Fruit fly (Drosophila melanogaster): ENCODE results near the gene CG7299.
A peak's percentile ranks its signal among the peaks of the same experiment; 100 is the strongest.

CG7299 gene

dm6 chr2L:10661490-10662240, 22.5 kb downstream of the CG7299 start, which contains the start of gene CG31871 (continued):
- TF ChIP-seq CG6808 (GFP tag; optimal IDR thresholded peaks at IDR 0.05): peak; percentile 31
- no peak for TF ChIP-seq Sox14 (GFP tag; optimal IDR thresholded peaks at IDR 0.05)
- TF ChIP-seq achi (GFP tag; optimal IDR thresholded peaks at IDR 0.05): peak; percentile 80
- TF ChIP-seq Blimp-1 (GFP tag; optimal IDR thresholded peaks at IDR 0.05): peak; percentile 29
- TF ChIP-seq CG10631 (GFP tag; optimal IDR thresholded peaks at IDR 0.05): peak; percentile 77
- peak; percentile 18 for TF ChIP-seq fd59A (GFP tag; optimal IDR thresholded peaks at IDR 0.05)
- TF ChIP-seq vri (GFP tag; optimal IDR thresholded peaks at IDR 0.05): no peak
- TF ChIP-seq Ets21C (GFP tag; optimal IDR thresholded peaks at IDR 0.05): no peak
- no peak for TF ChIP-seq lz (GFP tag; optimal IDR thresholded peaks at IDR 0.05)
- TF ChIP-seq Eip75B (GFP tag; optimal IDR thresholded peaks at IDR 0.05): peak; percentile 50
- TF ChIP-seq CG8319 (GFP tag; optimal IDR thresholded peaks at IDR 0.05): no peak
- peak; percentile 76 for TF ChIP-seq Ets96B (tag; optimal IDR thresholded peaks at IDR 0.05)
- TF ChIP-seq fd85E (GFP tag; optimal IDR thresholded peaks at IDR 0.05): no peak
- TF ChIP-seq Sox15 (GFP tag; optimal IDR thresholded peaks at IDR 0.05): no peak
- TF ChIP-seq Eip78C (GFP tag): peak; percentile 88
- peak; percentile 9 to 39 for TF ChIP-seq ss (GFP tag; optimal IDR thresholded peaks at IDR 0.05)

- no peak for TF ChIP-seq Hr4 (GFP tag; optimal IDR thresholded peaks at IDR 0.05)
- TF ChIP-seq CG15336 (GFP tag; IDR thresholded peaks at IDR 0.05): no peak
- TF ChIP-seq cyc (GFP tag; optimal IDR thresholded peaks at IDR 0.05): no peak
- TF ChIP-seq Eip78C (GFP tag): no peak
- TF ChIP-seq CG16779 (tag; optimal IDR thresholded peaks at IDR 0.05): no peak
- TF ChIP-seq fd85E (GFP tag; optimal IDR thresholded peaks at IDR 0.05): no peak
- TF ChIP-seq CG10631 (GFP tag; optimal IDR thresholded peaks at IDR 0.05): no peak
- TF ChIP-seq achi (GFP tag; optimal IDR thresholded peaks at IDR 0.05): no peak
- no peak for TF ChIP-seq Smox (GFP tag; optimal IDR thresholded peaks at IDR 0.05)
- TF ChIP-seq eg (GFP tag; IDR thresholded peaks at IDR 0.05): no peak
- TF ChIP-seq CG3032 (tag; optimal IDR thresholded peaks at IDR 0.05): no peak
- TF ChIP-seq Eip75B (GFP tag; optimal IDR thresholded peaks at IDR 0.05): no peak
- TF ChIP-seq fkh (GFP tag; optimal IDR thresholded peaks at IDR 0.05): no peak
- TF ChIP-seq dsx (GFP tag; optimal IDR thresholded peaks at IDR 0.05; ENCODE audit: poor library complexity, severe bottlenecking): no peak
- TF ChIP-seq ss (GFP tag; optimal IDR thresholded peaks at IDR 0.05): no peak
These were observed 26.2 kb downstream of the CG7299 start, which contains the start of gene CG45690 for dm6 chr2L:10657981-10658380. TSS of gene CG45690 (plus strand) at chr2L:10658281.

- TF ChIP-seq lz (GFP tag; optimal IDR thresholded peaks at IDR 0.05) (no peak), achi (GFP tag; optimal IDR thresholded peaks at IDR 0.05) (no peak)
These were observed 29.7 kb downstream of the CG7299 start for dm6 chr2L:10654520-10654919.

- TF ChIP-seq Eip93F (GFP tag; optimal IDR thresholded peaks at IDR 0.05): no peak
- TF ChIP-seq CG3032 (tag; optimal IDR thresholded peaks at IDR 0.05): no peak
- no peak for TF ChIP-seq vri (GFP tag; optimal IDR thresholded peaks at IDR 0.05)
- no peak for TF ChIP-seq CG3919 (GFP tag; optimal IDR thresholded peaks at IDR 0.05)
- TF ChIP-seq Sox15 (GFP tag; optimal IDR thresholded peaks at IDR 0.05): no peak
- no peak for TF ChIP-seq CG4318 (GFP tag; optimal IDR thresholded peaks at IDR 0.05)
- TF ChIP-seq salr (GFP tag; optimal IDR thresholded peaks at IDR 0.05): no peak
- TF ChIP-seq CG32006 (GFP tag; optimal IDR thresholded peaks at IDR 0.05): no peak
- TF ChIP-seq CG16779 (tag; optimal IDR thresholded peaks at IDR 0.05): no peak
- no peak for TF ChIP-seq CG10631 (GFP tag; optimal IDR thresholded peaks at IDR 0.05)
- no peak for TF ChIP-seq CG8319 (GFP tag; optimal IDR thresholded peaks at IDR 0.05)
- TF ChIP-seq CG11294 (GFP tag; IDR thresholded peaks at IDR 0.05): no peak
- TF ChIP-seq Sox102F (GFP tag; optimal IDR thresholded peaks at IDR 0.05): no peak
- no peak for TF ChIP-seq pdm3 (GFP tag; optimal IDR thresholded peaks at IDR 0.05)
These were observed 32.9 kb downstream of the CG7299 start, which contains the start of gene dbf for dm6 chr2L:10651313-10651712. TSS of gene dbf (plus strand) at chr2L:10651613.
